Worm (Caenorhabditis elegans): ENCODE results near the gene C55B6.7.

The C55B6.7 gene

DNA sequence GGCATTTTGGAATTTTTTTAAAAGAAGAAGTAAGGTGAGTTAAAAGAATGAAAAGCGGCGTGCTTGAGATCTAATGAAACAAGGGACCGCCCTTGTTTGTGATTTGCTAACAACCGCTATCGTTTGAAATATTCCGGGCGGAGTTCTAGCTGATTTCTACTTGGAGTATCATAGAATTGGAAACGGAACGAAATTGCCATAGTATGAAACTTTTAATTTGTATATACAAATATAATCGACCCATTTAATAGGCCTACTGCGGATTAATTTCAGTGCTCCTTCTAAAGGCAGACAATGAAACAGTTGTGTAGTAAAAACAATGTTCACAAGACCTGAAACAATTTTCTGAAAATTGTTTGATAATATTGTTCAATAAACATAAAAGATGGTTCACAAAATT is at the start of gene C55B6.7:
TSS of gene C55B6.7 (minus strand) at position 101 of the 400 bp plus-strand sequence.
- no peak for TF ChIP-seq hmbx-1 (tag; optimal IDR thresholded peaks at IDR 0.05)
- TF ChIP-seq tbx-37 (GFP tag; conservative IDR thresholded peaks at IDR 0.05) = no peak
- no peak for TF ChIP-seq ceh-13 (GFP tag; optimal IDR thresholded peaks at IDR 0.05)

DNA sequence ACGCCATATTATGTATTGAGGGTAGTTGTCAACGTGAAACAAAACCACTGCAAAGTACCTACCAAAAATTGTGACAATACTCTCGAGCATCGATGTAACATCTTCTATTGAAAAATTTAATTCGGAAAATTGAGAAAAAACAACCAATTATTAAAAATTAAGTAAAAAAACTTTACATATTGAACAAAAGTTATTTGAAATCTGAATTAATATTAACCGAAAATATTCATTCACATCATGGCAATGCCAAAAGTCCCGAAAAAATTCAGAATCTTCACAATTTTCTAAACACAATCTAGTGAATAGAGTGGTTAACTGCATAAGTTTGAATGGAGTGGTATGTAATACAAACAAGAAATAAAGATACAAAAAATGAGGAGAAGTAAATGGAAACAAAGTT is 46.8 kb upstream of the C55B6.7 start, which contains the start of gene F46H5.3:
TSS of gene F46H5.3 (minus strand) at position 101 of the 400 bp plus-strand sequence.
- TF ChIP-seq ceh-13 (GFP tag; optimal IDR thresholded peaks at IDR 0.05) (no peak), hmg-4 (GFP tag; optimal IDR thresholded peaks at IDR 0.05) (no peak), ceh-36 (tag; optimal IDR thresholded peaks at IDR 0.05) (no peak), pes-1 (GFP tag; IDR thresholded peaks at IDR 0.05) (no peak), ama-1 (optimal IDR thresholded peaks at IDR 0.05) (no peak), tbx-11 (GFP tag; IDR thresholded peaks at IDR 0.05) (no peak), B0310.2 (tag; optimal IDR thresholded peaks at IDR 0.05) (no peak), sea-1 (GFP tag; conservative IDR thresholded peaks at IDR 0.05) (no peak)

DNA sequence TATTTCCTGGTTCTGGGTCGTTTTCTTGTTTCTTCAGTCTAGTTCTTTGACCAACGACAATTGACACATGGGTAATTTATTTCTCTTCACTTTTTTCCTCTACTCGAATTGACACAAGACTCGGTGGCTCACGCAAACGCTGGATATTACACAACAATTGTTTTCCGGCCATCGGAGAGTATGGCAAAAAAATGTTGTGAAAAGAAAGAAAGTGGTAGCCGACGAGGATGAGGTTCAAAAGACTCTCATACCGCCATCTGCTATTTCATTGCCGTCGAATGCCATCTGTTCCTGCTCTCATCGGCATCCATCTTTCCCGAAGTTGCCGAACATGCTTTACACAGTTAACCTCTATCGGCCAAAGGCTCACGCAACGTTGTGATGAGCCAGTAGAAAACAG is 44.9 kb upstream of the C55B6.7 start:
- TF ChIP-seq hmg-4 (GFP tag; optimal IDR thresholded peaks at IDR 0.05) (no peak), ceh-36 (tag; optimal IDR thresholded peaks at IDR 0.05) (no peak), aly-1 (tag; optimal IDR thresholded peaks at IDR 0.05) (no peak), hnd-1 (tag; optimal IDR thresholded peaks at IDR 0.05) (no peak), B0310.2 (tag; optimal IDR thresholded peaks at IDR 0.05) (no peak), hmbx-1 (tag; optimal IDR thresholded peaks at IDR 0.05) (no peak), tra-4 (tag; optimal IDR thresholded peaks at IDR 0.05) (no peak), flt-1 (GFP tag; IDR thresholded peaks at IDR 0.05) (no peak), ceh-13 (GFP tag; optimal IDR thresholded peaks at IDR 0.05) (no peak), scrt-1 (GFP tag; IDR thresholded peaks at IDR 0.05) (no peak), sea-1 (GFP tag; conservative IDR thresholded peaks at IDR 0.05) (no peak), tbx-11 (GFP tag; IDR thresholded peaks at IDR 0.05) (no peak), pes-1 (GFP tag; IDR thresholded peaks at IDR 0.05) (no peak), tbx-37 (GFP tag; conservative IDR thresholded peaks at IDR 0.05) (no peak)

DNA sequence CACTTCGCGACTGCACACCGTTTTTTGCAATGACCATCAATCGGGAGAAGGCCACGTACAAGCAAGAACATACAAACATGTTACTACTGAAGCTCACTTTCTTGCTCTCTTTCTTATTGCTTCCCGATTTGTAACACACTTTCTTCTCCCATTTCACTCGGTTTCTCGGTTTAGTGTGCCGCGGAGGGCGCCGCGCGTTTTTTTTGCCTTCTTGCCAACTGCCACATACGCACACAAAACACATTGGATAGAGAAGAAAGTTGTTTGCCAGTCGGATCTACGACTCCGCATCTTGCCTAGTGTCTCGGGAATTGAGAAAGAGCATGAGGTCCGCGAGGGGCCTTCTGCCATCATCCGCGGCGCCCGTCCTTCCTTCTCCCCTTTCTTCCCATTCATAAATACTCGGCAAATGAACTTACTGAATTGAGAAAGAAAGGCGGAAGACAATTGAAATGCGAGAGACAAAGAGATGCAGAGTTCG is 43.0 kb upstream of the C55B6.7 start:
- TF ChIP-seq ets-7 (tag; optimal IDR thresholded peaks at IDR 0.05) (no peak), hmg-4 (GFP tag; optimal IDR thresholded peaks at IDR 0.05) (peak; percentile 48)

DNA sequence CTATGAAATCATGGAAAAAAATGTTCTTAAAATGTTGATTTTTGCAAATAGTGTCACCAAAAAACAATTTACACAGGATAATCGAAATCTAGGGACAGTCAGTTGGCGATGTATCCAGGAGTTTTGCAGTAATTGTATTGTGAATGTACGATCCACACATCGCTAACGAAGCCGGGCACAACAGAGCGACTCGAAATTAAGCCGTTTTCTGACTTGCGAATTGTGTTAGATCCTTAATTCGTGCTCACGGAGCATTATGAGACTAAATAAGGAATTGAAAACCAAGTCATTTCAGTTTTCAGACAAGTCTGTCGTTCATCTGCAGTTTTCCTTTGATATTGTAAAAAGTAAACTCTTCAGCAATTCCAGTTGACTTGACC is 42.3 kb upstream of the C55B6.7 start:
- TF ChIP-seq hmg-4 (GFP tag; optimal IDR thresholded peaks at IDR 0.05) (no peak), sea-1 (GFP tag; conservative IDR thresholded peaks at IDR 0.05) (no peak), F13C5.2 (tag; optimal IDR thresholded peaks at IDR 0.05) (no peak), tbx-37 (GFP tag; conservative IDR thresholded peaks at IDR 0.05) (no peak), tbx-11 (GFP tag; IDR thresholded peaks at IDR 0.05) (no peak), scrt-1 (GFP tag; IDR thresholded peaks at IDR 0.05) (no peak), flt-1 (GFP tag; IDR thresholded peaks at IDR 0.05) (no peak), pes-1 (GFP tag; IDR thresholded peaks at IDR 0.05) (no peak), ets-7 (tag; optimal IDR thresholded peaks at IDR 0.05) (no peak), ceh-13 (GFP tag; optimal IDR thresholded peaks at IDR 0.05) (no peak), ceh-36 (tag; optimal IDR thresholded peaks at IDR 0.05) (no peak), hnd-1 (tag; optimal IDR thresholded peaks at IDR 0.05) (no peak), hmbx-1 (tag; optimal IDR thresholded peaks at IDR 0.05) (no peak), ama-1 (optimal IDR thresholded peaks at IDR 0.05) (no peak), tra-4 (tag; optimal IDR thresholded peaks at IDR 0.05) (no peak), aly-1 (tag; optimal IDR thresholded peaks at IDR 0.05) (no peak), B0310.2 (tag; optimal IDR thresholded peaks at IDR 0.05) (no peak)

DNA sequence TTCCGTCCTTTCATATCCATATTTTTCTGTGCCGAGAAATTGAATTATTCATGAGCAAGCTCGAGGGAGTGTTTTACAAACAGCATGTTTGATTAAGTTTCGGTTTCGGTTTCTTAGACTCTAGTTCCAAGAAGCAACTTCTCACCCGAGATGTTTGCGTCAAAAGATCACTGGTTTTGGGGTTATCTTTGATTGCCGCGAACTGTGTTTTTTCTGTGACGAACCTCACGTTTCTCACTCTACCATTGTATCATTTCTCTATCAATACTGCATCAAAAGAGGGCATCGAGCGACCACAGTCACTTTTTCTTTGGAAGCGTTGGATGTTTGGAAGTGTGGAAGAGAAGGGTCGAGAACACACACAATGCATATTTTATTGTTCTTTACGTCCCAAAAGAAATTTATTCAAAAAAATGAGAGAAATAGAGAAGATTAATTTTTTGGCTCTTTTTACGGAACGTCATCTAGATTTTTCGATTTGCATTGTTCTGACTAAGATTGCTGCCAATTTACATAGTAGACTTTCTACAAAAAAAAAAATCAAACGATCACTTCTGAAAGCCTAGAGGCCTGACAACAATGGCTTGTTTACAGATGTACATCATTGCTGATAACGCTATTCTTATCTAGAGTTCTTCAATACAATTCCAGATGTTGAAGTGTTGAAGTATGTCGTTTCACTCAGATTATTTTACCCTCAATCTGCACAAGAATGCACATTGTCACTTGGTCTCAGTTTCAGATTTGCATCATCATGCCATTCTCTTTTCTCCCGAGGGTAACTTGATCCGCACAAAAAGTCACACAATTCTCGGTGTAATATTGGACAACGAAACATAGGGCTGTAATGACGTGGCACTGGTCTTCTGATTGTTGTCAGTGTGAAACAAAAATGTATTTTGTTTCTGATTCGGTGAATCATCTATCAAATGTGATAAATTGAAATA is 41.6 kb upstream of the C55B6.7 start:
- TF ChIP-seq scrt-1 (GFP tag; IDR thresholded peaks at IDR 0.05) = no peak
- TF ChIP-seq tra-4 (tag; optimal IDR thresholded peaks at IDR 0.05) = no peak
- TF ChIP-seq tbx-11 (GFP tag; IDR thresholded peaks at IDR 0.05) = no peak
- no peak for TF ChIP-seq sea-1 (GFP tag; conservative IDR thresholded peaks at IDR 0.05)
- TF ChIP-seq F13C5.2 (tag; optimal IDR thresholded peaks at IDR 0.05) = no peak
- TF ChIP-seq hnd-1 (tag; optimal IDR thresholded peaks at IDR 0.05) = no peak
- no peak for TF ChIP-seq hmbx-1 (tag; optimal IDR thresholded peaks at IDR 0.05)
- TF ChIP-seq flt-1 (GFP tag; IDR thresholded peaks at IDR 0.05) = no peak
- no peak for TF ChIP-seq ceh-36 (tag; optimal IDR thresholded peaks at IDR 0.05)
- TF ChIP-seq ets-7 (tag; optimal IDR thresholded peaks at IDR 0.05) = no peak
- no peak for TF ChIP-seq ceh-13 (GFP tag; optimal IDR thresholded peaks at IDR 0.05)
- no peak for TF ChIP-seq B0310.2 (tag; optimal IDR thresholded peaks at IDR 0.05)
- TF ChIP-seq pes-1 (GFP tag; IDR thresholded peaks at IDR 0.05) = no peak
- TF ChIP-seq aly-1 (tag; optimal IDR thresholded peaks at IDR 0.05) = no peak
- no peak for TF ChIP-seq tbx-37 (GFP tag; conservative IDR thresholded peaks at IDR 0.05)

DNA sequence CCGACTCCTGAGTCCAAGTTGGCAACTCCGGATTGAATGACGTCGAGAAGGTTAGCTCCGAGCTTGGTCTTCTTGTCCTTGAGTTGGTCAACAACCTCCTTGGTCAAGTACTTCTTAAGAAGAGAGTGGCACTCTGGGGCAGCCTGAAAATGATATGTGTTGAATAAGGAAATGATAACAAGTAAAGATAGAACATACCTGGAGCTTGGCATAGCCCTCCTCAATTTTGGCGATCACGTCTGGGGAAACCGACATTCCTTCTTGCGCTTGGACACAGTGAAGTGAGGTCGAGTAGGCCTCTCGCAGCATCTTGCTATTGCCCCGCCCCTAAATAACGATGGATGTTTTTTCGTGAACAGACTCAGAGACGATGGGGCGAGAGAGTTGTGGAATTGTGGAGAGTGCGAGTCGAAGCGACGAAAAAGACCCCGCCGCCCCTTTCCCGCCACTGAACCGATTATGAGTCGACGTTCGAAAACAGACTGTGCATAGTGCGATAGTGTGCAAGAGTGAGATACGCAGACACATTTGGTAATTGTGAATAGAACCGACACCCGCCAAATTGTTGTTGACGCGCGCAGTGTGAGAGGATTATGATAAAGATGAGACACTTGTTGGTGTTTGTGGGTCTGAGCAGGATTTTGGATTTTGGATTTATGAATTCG is 40.5 kb upstream of the C55B6.7 start:
- TF ChIP-seq F13C5.2 (tag; optimal IDR thresholded peaks at IDR 0.05) (no peak), aly-1 (tag; optimal IDR thresholded peaks at IDR 0.05) (no peak), ceh-13 (GFP tag; optimal IDR thresholded peaks at IDR 0.05) (no peak), pes-1 (GFP tag; IDR thresholded peaks at IDR 0.05) (no peak), B0310.2 (tag; optimal IDR thresholded peaks at IDR 0.05) (no peak), ceh-36 (tag; optimal IDR thresholded peaks at IDR 0.05) (peak; percentile 20)
